Fruit fly (Drosophila melanogaster) whole organism, prepupa: ENCODE data around the gene DIP-eta.

Experiments
- Ets21C ChIP-seq: fragments of 200-800 bp; sonication (Bioruptor generic); optimal IDR thresholded peaks from 3 replicates; lab custom pipeline; 2016; ENCODE audit warnings: missing biosample characterization, missing genetic modification characterization
- Ets96B ChIP-seq: fragments of 200-800 bp; optimal IDR thresholded peaks from 2 replicates; lab custom pipeline; 2019; ENCODE audit warnings: missing biosample characterization, mild to moderate bottlenecking, missing genetic modification characterization, moderate library complexity
- Lpt ChIP-seq: fragments of 200-800 bp; sonication (Bioruptor generic); optimal IDR thresholded peaks from 3 replicates; lab custom pipeline; 2016; ENCODE audit warnings: missing biosample characterization, missing genetic modification characterization
- svp ChIP-seq: fragments of 200-800 bp; sonication (Bioruptor generic); peaks from one replicate; lab custom pipeline; 2016; ENCODE audit warnings: missing biosample characterization, missing genetic modification characterization

- TF ChIP-seq Ets96B (tag; lab: Kevin White, UChicago) (no peak), Ets21C (GFP tag; lab: Kevin White, UChicago) (no peak), svp (GFP tag; lab: Kevin White, UChicago) (no peak), Lpt (GFP tag; lab: Kevin White, UChicago) (no peak)
These were observed 7.1 kb downstream of the DIP-eta start for dm6 chr2L:5610629-5611028.
